Worm (Caenorhabditis elegans): Measurements from ENCODE around the gene T20D3.14.

The T20D3.14 gene

DNA sequence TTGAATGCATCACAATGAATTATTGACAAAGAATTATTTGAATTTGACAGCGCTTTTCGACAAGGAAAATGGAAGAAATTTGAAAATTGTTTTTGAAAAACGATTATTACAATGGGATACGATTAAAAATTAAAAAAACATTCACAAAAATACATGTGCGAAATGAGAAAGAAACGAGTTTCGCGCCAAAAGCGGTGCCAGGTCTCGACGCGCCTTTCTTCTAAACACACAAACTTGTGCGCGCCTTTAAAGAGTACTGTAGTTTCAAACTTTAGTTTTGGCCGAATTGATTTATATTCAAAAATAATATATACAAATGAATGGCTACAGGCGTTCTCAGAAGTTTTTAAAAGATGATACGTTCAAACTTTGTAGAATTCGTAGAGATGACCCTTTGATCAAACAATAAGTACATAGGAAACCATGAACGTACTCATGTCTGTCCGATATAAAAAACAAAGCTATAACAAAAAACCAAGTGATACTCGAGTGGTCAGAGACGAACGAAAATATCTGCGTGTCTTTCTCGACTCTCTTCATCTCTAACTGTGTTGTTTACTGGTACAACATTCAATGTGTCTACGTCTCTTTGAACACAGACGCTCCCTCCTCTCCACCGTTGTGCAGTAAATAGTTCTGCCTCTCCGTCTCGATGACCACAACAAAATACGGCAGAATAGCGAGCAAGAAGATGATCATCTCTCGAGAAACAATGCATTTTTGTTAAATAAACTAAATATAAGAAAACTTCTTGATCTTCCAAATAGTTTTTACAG is 32.3 kb upstream of the T20D3.14 start:
- TF ChIP-seq ama-1 (optimal IDR thresholded peaks at IDR 0.05) (no peak), tra-4 (tag; optimal IDR thresholded peaks at IDR 0.05) (no peak), flt-1 (GFP tag; IDR thresholded peaks at IDR 0.05) (no peak), hmg-4 (GFP tag; optimal IDR thresholded peaks at IDR 0.05) (no peak), hmbx-1 (tag; optimal IDR thresholded peaks at IDR 0.05) (no peak), aly-1 (tag; optimal IDR thresholded peaks at IDR 0.05) (no peak), F13C5.2 (tag; optimal IDR thresholded peaks at IDR 0.05) (no peak), tbx-37 (GFP tag; conservative IDR thresholded peaks at IDR 0.05) (no peak), scrt-1 (GFP tag; IDR thresholded peaks at IDR 0.05) (no peak), tbx-11 (GFP tag; IDR thresholded peaks at IDR 0.05) (no peak), hnd-1 (tag; optimal IDR thresholded peaks at IDR 0.05) (no peak), ceh-36 (tag; optimal IDR thresholded peaks at IDR 0.05) (no peak), pes-1 (GFP tag; IDR thresholded peaks at IDR 0.05) (no peak), sea-1 (GFP tag; conservative IDR thresholded peaks at IDR 0.05) (no peak), ceh-13 (GFP tag; optimal IDR thresholded peaks at IDR 0.05) (no peak), B0310.2 (tag; optimal IDR thresholded peaks at IDR 0.05) (no peak)

DNA sequence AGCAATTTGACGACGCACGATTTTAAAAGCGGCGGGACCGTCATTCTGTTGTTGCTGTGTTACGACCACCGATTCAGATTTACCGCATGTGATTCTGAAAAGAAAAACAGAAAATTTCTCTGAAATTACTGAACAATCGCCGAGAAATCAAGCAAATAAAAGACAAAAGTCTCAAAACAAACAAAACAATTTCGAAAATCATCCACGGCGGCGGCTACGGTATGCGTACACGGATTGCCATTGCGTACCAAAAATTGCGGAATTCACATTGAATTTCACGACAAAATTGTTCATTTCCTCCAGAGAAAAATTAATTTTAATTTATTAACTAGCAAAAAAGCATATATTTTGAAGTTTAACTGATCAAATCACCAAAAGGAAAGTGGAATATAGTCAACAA is 30.7 kb upstream of the T20D3.14 start, which contains the start of gene pezo-1:
pezo-1 (minus strand) TSS at position 101 of the 400 bp plus-strand sequence.
- TF ChIP-seq pes-1 (GFP tag; IDR thresholded peaks at IDR 0.05) = no peak
- TF ChIP-seq hmbx-1 (tag; optimal IDR thresholded peaks at IDR 0.05) = no peak
- no peak for TF ChIP-seq scrt-1 (GFP tag; IDR thresholded peaks at IDR 0.05)
- TF ChIP-seq tbx-11 (GFP tag; IDR thresholded peaks at IDR 0.05) = no peak
- no peak for TF ChIP-seq ceh-13 (GFP tag; optimal IDR thresholded peaks at IDR 0.05)
- TF ChIP-seq ceh-36 (tag; optimal IDR thresholded peaks at IDR 0.05) = no peak
- no peak for TF ChIP-seq aly-1 (tag; optimal IDR thresholded peaks at IDR 0.05)

DNA sequence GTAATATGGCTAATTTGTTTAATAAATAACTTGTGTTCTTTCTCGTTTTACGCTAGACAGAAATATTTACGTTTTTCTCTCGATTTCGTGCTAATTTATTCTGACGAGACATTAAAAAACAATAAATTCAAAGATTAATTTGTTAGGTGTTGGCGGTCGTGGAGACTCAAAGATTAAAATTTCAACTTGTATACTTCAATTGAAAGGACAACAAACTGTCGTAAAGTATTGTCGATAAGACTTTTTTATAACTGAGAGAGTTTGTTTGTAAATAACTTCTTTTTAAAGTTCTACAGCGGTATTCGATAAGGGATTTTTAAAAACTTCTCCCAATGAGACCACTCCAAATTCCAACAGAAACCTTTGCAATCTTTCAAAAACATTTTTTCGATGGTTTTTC is 18.0 kb upstream of the T20D3.14 start:
- no peak for TF ChIP-seq tbx-11 (GFP tag; IDR thresholded peaks at IDR 0.05)
- no peak for TF ChIP-seq flt-1 (GFP tag; IDR thresholded peaks at IDR 0.05)

DNA sequence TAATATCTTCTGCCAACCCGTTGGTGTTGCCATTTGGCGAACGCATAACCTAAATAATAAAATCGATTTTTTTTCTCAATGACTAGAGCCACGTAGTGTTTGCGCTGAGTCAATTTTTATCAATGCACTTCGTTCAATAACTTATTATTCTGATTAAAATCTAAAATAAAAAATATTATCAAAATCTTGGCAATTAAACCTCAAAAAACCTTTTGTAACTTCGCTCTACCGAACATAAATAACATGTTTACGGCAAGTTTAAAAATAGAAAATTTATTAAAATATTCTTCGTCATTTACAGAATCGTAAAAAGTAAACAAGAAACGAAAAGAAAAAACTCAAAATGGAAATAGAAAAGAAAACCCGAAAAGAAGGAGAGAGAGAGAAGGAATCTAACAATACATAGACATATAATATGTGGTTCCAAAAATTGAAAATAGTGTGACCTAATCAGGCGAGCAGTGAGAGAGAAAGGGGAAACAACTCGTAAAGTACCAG is 7.4 kb upstream of the T20D3.14 start, which contains the start of gene pigc-1:
pigc-1 (minus strand) TSS at position 51 of the 498 bp plus-strand sequence.
- TF ChIP-seq ama-1 (optimal IDR thresholded peaks at IDR 0.05) = no peak
- TF ChIP-seq sea-1 (GFP tag; conservative IDR thresholded peaks at IDR 0.05) = no peak
- TF ChIP-seq ets-7 (tag; optimal IDR thresholded peaks at IDR 0.05) = no peak
- no peak for TF ChIP-seq flt-1 (GFP tag; IDR thresholded peaks at IDR 0.05)
- no peak for TF ChIP-seq hmbx-1 (tag; optimal IDR thresholded peaks at IDR 0.05)
- TF ChIP-seq tbx-11 (GFP tag; IDR thresholded peaks at IDR 0.05) = no peak
- TF ChIP-seq hmg-4 (GFP tag; optimal IDR thresholded peaks at IDR 0.05) = no peak
- TF ChIP-seq ceh-36 (tag; optimal IDR thresholded peaks at IDR 0.05) = no peak
- TF ChIP-seq aly-1 (tag; optimal IDR thresholded peaks at IDR 0.05) = no peak
- TF ChIP-seq ceh-13 (GFP tag; optimal IDR thresholded peaks at IDR 0.05) = no peak
- TF ChIP-seq scrt-1 (GFP tag; IDR thresholded peaks at IDR 0.05) = no peak
- TF ChIP-seq tra-4 (tag; optimal IDR thresholded peaks at IDR 0.05) = no peak
- no peak for TF ChIP-seq F13C5.2 (tag; optimal IDR thresholded peaks at IDR 0.05)

DNA sequence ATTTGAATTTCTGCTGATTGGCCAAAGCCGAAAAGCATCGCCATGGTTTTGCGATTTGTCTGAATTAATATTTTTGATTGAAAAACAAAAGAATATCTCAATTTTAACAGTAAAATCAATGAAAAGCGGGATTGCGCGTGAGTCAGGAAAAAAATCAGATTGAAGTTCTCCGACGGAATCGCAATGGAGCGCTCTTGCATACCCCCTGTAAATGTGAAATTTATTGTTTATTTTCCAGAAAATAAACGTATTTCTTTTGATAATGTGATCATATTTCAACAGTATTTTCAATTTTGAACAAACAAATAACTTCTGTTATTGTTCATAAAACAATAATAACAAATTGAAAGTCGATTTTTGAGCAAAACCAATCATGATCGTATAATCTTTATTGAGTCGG is 5.9 kb upstream of the T20D3.14 start, which contains the start of gene vps-26:
vps-26 (minus strand) TSS at position 200 of the 400 bp plus-strand sequence.
- TF ChIP-seq scrt-1 (GFP tag; IDR thresholded peaks at IDR 0.05) = no peak
- no peak for TF ChIP-seq hmbx-1 (tag; optimal IDR thresholded peaks at IDR 0.05)
- TF ChIP-seq hnd-1 (tag; optimal IDR thresholded peaks at IDR 0.05) = no peak
- TF ChIP-seq B0310.2 (tag; optimal IDR thresholded peaks at IDR 0.05) = no peak
- no peak for TF ChIP-seq tbx-11 (GFP tag; IDR thresholded peaks at IDR 0.05)
- no peak for TF ChIP-seq ceh-13 (GFP tag; optimal IDR thresholded peaks at IDR 0.05)
- TF ChIP-seq hmg-4 (GFP tag; optimal IDR thresholded peaks at IDR 0.05) = no peak
- no peak for TF ChIP-seq F13C5.2 (tag; optimal IDR thresholded peaks at IDR 0.05)
- TF ChIP-seq ceh-36 (tag; optimal IDR thresholded peaks at IDR 0.05) = no peak
- no peak for TF ChIP-seq ama-1 (optimal IDR thresholded peaks at IDR 0.05)
- no peak for TF ChIP-seq flt-1 (GFP tag; IDR thresholded peaks at IDR 0.05)
- no peak for TF ChIP-seq pes-1 (GFP tag; IDR thresholded peaks at IDR 0.05)
- no peak for TF ChIP-seq tra-4 (tag; optimal IDR thresholded peaks at IDR 0.05)
- no peak for TF ChIP-seq ets-7 (tag; optimal IDR thresholded peaks at IDR 0.05)
- no peak for TF ChIP-seq sea-1 (GFP tag; conservative IDR thresholded peaks at IDR 0.05)
- TF ChIP-seq aly-1 (tag; optimal IDR thresholded peaks at IDR 0.05) = no peak

DNA sequence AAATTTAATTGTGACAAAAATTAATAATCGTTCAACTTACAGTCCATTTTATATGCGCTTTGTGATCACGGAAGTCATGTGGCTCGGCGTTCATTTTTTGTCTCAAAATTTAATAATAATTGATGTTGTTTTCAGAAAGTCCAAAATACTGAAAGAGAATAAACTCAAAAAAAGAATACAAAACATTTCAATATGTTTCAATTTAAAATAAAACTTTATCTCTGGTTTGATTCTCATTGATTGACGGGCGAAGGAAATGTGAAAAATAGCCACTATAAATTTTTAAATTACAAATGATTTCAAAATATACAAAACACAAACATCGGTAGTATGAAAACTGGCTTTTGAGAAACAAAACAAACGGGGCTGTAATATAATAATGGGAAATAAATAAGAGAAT is 3.5 kb upstream of the T20D3.14 start, which contains the start of gene T20D3.6:
T20D3.6 (minus strand) TSS at position 101 of the 400 bp plus-strand sequence.
- TF ChIP-seq F13C5.2 (tag; optimal IDR thresholded peaks at IDR 0.05) (no peak), ama-1 (optimal IDR thresholded peaks at IDR 0.05) (no peak), hmg-4 (GFP tag; optimal IDR thresholded peaks at IDR 0.05) (no peak), ceh-13 (GFP tag; optimal IDR thresholded peaks at IDR 0.05) (no peak), hnd-1 (tag; optimal IDR thresholded peaks at IDR 0.05) (no peak)

DNA sequence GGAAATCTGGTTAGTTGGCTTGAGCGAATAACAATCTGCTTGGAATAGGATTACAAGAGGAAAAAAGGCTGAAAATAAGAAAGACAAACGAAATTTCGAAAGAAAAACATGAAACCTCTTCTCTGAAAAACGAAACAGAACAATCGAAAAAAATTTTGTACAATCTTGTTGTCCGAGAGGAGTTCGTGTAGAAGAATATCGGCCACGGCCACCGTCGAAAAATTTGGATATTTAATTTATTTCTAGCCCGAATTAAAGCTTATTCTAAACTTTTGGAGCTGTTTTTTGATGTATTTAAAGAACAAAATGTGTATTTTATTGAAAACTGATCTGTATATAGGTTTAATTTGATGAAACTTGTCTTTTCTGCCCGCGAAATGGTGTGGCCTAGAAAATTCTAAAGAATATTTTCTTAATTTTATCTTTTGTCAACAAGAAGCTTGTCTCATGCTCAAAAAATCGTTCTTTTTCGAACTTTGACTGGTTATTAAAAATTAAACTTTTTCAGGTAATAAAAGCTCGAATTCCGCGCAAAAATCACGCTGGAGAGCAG is 905 bp upstream of the T20D3.14 start, which contains the start of gene T20D3.5:
T20D3.5 (plus strand) TSS at position 503 of the 553 bp plus-strand sequence.
- TF ChIP-seq hnd-1 (tag; optimal IDR thresholded peaks at IDR 0.05) = no peak
- no peak for TF ChIP-seq hmbx-1 (tag; optimal IDR thresholded peaks at IDR 0.05)
- no peak for TF ChIP-seq ceh-13 (GFP tag; optimal IDR thresholded peaks at IDR 0.05)
- TF ChIP-seq hmg-4 (GFP tag; optimal IDR thresholded peaks at IDR 0.05) = no peak
- no peak for TF ChIP-seq tbx-37 (GFP tag; conservative IDR thresholded peaks at IDR 0.05)
- TF ChIP-seq ceh-36 (tag; optimal IDR thresholded peaks at IDR 0.05) = no peak
- TF ChIP-seq F13C5.2 (tag; optimal IDR thresholded peaks at IDR 0.05) = no peak
- no peak for TF ChIP-seq scrt-1 (GFP tag; IDR thresholded peaks at IDR 0.05)
- no peak for TF ChIP-seq B0310.2 (tag; optimal IDR thresholded peaks at IDR 0.05)

Data from whole organism, early embryonic.